Fruit fly (Drosophila melanogaster): ENCODE data around the gene CtIP.

Gene CtIP

DNA sequence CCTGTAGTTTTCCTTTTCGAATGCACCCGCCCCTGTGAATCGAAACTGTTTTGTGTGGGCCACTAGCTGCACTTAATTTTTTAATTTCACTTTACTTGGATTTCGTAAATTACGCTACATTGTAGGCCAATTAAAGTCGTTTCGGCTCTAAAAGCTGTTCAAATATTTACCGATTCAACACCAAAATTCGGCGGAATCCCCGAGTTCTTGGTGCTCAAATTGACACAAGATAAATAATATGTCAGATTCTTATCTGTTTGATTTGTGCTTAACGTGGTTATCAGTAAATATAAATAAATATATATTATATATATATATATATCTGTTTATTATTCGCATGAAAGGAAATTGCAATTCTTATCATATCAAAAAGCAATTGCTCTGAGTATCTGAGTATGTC, 11.9 kb downstream of the CtIP start (continued):
- peak; percentile 28 for TF ChIP-seq exex (tag; optimal IDR thresholded peaks at IDR 0.05)
- TF ChIP-seq CG2120 (GFP tag; optimal IDR thresholded peaks at IDR 0.05), result no peak
- no peak for TF ChIP-seq Dll (GFP tag; IDR thresholded peaks at IDR 0.05; ENCODE audit: partially characterized antibody)
- TF ChIP-seq gsb-n (tag; optimal IDR thresholded peaks at IDR 0.05), result no peak
- TF ChIP-seq CG11247 (GFP tag; IDR thresholded peaks at IDR 0.05), result no peak
- no peak for TF ChIP-seq Mad (GFP tag; optimal IDR thresholded peaks at IDR 0.05)
- peak; percentile 30 for TF ChIP-seq B-H2 (GFP tag; optimal IDR thresholded peaks at IDR 0.05)
- TF ChIP-seq hkb (optimal IDR thresholded peaks at IDR 0.05), result no peak
- 0 out of 2 replicates have a peak, but pooled peaks have one; percentile 49 for TF ChIP-seq hkb (GFP tag; IDR thresholded peaks at IDR 0.05)
- no peak for TF ChIP-seq CG3995 (GFP tag; optimal IDR thresholded peaks at IDR 0.05)
- TF ChIP-seq CG13424 (tag; optimal IDR thresholded peaks at IDR 0.05), result peak; percentile 27
- no peak for TF ChIP-seq MBD-R2 (GFP tag; IDR thresholded peaks at IDR 0.05)
- TF ChIP-seq CG4328 (GFP tag; optimal IDR thresholded peaks at IDR 0.05), result peak; percentile 6
- peak; percentile 55 for TF ChIP-seq CG33557 (GFP tag; optimal IDR thresholded peaks at IDR 0.05)
- peak; percentile 1 for TF ChIP-seq fd64A (GFP tag; optimal IDR thresholded peaks at IDR 0.05)
- TF ChIP-seq dpn (GFP tag; optimal IDR thresholded peaks at IDR 0.05), result no peak
- TF ChIP-seq ATbp (GFP tag; optimal IDR thresholded peaks at IDR 0.05), result peak; percentile 52
- TF ChIP-seq CG15601 (tag; optimal IDR thresholded peaks at IDR 0.05), result peak; percentile 37
- no peak for TF ChIP-seq CG3838 (GFP tag; optimal IDR thresholded peaks at IDR 0.05)
- peak; percentile 47 for TF ChIP-seq Asciz (GFP tag; optimal IDR thresholded peaks at IDR 0.05)
- no peak for TF ChIP-seq Ada2b (GFP tag; IDR thresholded peaks at IDR 0.05)
- no peak for TF ChIP-seq mam (GFP tag; optimal IDR thresholded peaks at IDR 0.05)
- no peak for TF ChIP-seq CG11085 (GFP tag; IDR thresholded peaks at IDR 0.05)
- no peak for TF ChIP-seq fd96Cb (tag; optimal IDR thresholded peaks at IDR 0.05)
- peak; percentile 50 for TF ChIP-seq ac (GFP tag; optimal IDR thresholded peaks at IDR 0.05)
- no peak for TF ChIP-seq D19A (tag; optimal IDR thresholded peaks at IDR 0.05)
- TF ChIP-seq peb (GFP tag; IDR thresholded peaks at IDR 0.05), result no peak
- TF ChIP-seq CG11723 (GFP tag; optimal IDR thresholded peaks at IDR 0.05), result no peak
- peak; percentile 62 for TF ChIP-seq CG10147 (GFP tag; optimal IDR thresholded peaks at IDR 0.05)
- peak; percentile 66 for TF ChIP-seq CG2678 (tag; optimal IDR thresholded peaks at IDR 0.05)
- 0 out of 3 replicates have a peak, but pooled peaks have one; percentile 8 for TF ChIP-seq otp (GFP tag; IDR thresholded peaks at IDR 0.05)
- TF ChIP-seq wek (GFP tag; optimal IDR thresholded peaks at IDR 0.05), result peak; percentile 51
- TF ChIP-seq CG14667 (GFP tag; IDR thresholded peaks at IDR 0.05), result no peak
- TF ChIP-seq CG6683 (GFP tag; optimal IDR thresholded peaks at IDR 0.05), result peak; percentile 20
- TF ChIP-seq wdn (GFP tag; IDR thresholded peaks at IDR 0.05), result no peak
- TF ChIP-seq CG3163 (GFP tag; optimal IDR thresholded peaks at IDR 0.05), result no peak
- peak; percentile 52 for TF ChIP-seq HHEX (GFP tag; optimal IDR thresholded peaks at IDR 0.05)
- TF ChIP-seq Aef1 (GFP tag; IDR thresholded peaks at IDR 0.05), result no peak
- peak; percentile 69 for TF ChIP-seq Vsx1 (GFP tag; optimal IDR thresholded peaks at IDR 0.05)
- peak; percentile 29 for TF ChIP-seq CG12219 (GFP tag; optimal IDR thresholded peaks at IDR 0.05)
- peak; percentile 55 for TF ChIP-seq gcm (GFP tag; optimal IDR thresholded peaks at IDR 0.05)
- TF ChIP-seq grau (tag; optimal IDR thresholded peaks at IDR 0.05), result peak; percentile 1
- peak; percentile 62 for TF ChIP-seq odd (GFP tag; optimal IDR thresholded peaks at IDR 0.05)
- TF ChIP-seq nom (GFP tag; optimal IDR thresholded peaks at IDR 0.05), result peak; percentile 37
- TF ChIP-seq CG1233 (GFP tag; optimal IDR thresholded peaks at IDR 0.05), result peak; percentile 66
- TF ChIP-seq CG4707 (GFP tag; optimal IDR thresholded peaks at IDR 0.05), result peak; percentile 7
- TF ChIP-seq CG6765 (GFP tag; optimal IDR thresholded peaks at IDR 0.05), result peak; percentile 69
- peak; percentile 45 for TF ChIP-seq NfI (GFP tag; optimal IDR thresholded peaks at IDR 0.05)
- no peak for TF ChIP-seq CG1529 (GFP tag; optimal IDR thresholded peaks at IDR 0.05)
- peak; percentile 48 for TF ChIP-seq fd102C (GFP tag; optimal IDR thresholded peaks at IDR 0.05)
- TF ChIP-seq wor (GFP tag; IDR thresholded peaks at IDR 0.05), result no peak
